Worm (Caenorhabditis elegans): ENCODE results near the gene K01C8.2.

The K01C8.2 gene

ce11 chrII:8269351-8269750, at the start of gene K01C8.2:
Gene K01C8.2 (minus strand): TSS chrII:8269451.
- TF ChIP-seq ama-1 (optimal IDR thresholded peaks at IDR 0.05) (no peak), ama-1 (GFP tag; optimal IDR thresholded peaks at IDR 0.05) (no peak), K11D2.4 (GFP tag; IDR thresholded peaks at IDR 0.05) (no peak), snpc-1.1 (tag; optimal IDR thresholded peaks at IDR 0.05; ENCODE audit: insufficient read depth) (no peak), madf-10 (tag; optimal IDR thresholded peaks at IDR 0.05) (no peak), ztf-6 (GFP tag; IDR thresholded peaks at IDR 0.05) (no peak), madf-6 (GFP tag; IDR thresholded peaks at IDR 0.05) (no peak), tbp1 (GFP tag; optimal IDR thresholded peaks at IDR 0.05) (no peak)

- TF ChIP-seq nhr-27 (tag; optimal IDR thresholded peaks at IDR 0.05) (no peak), xnd-1 (tag; optimal IDR thresholded peaks at IDR 0.05) (no peak), Y95B8A.8 (GFP tag; IDR thresholded peaks at IDR 0.05) (no peak), nhr-179 (tag; optimal IDR thresholded peaks at IDR 0.05) (no peak), ceh-58 (GFP tag; IDR thresholded peaks at IDR 0.05) (no peak), ekl-4 (GFP tag; IDR thresholded peaks at IDR 0.05) (no peak), cebp-2 (GFP tag; IDR thresholded peaks at IDR 0.05) (no peak), nhr-80 (tag; optimal IDR thresholded peaks at IDR 0.05) (no peak), F57C9.4 (tag; optimal IDR thresholded peaks at IDR 0.05) (no peak), ama-1 (optimal IDR thresholded peaks at IDR 0.05) (no peak), ama-1 (GFP tag; optimal IDR thresholded peaks at IDR 0.05) (no peak), snpc-3.4 (tag; optimal IDR thresholded peaks at IDR 0.05) (no peak), Y79H2A.3 (GFP tag; conservative IDR thresholded peaks at IDR 0.05) (no peak), dpff-1 (tag; optimal IDR thresholded peaks at IDR 0.05) (no peak), him-1 (tag; optimal IDR thresholded peaks at IDR 0.05) (no peak), Y53F4B.3 (GFP tag; IDR thresholded peaks at IDR 0.05) (no peak), F57A8.1 (GFP tag; optimal IDR thresholded peaks at IDR 0.05) (no peak), unc-62 (GFP tag; optimal IDR thresholded peaks at IDR 0.05) (no peak), ztf-28 (GFP tag; IDR thresholded peaks at IDR 0.05) (no peak), repo-1 (tag; optimal IDR thresholded peaks at IDR 0.05) (no peak)
These were observed 47.5 kb upstream of the K01C8.2 start for ce11 chrII:8316701-8317100.

- TF ChIP-seq efl-1 (GFP tag; optimal IDR thresholded peaks at IDR 0.05) (no peak), madf-8 (GFP tag; conservative IDR thresholded peaks at IDR 0.05) (no peak), snpc-4 (GFP tag; optimal IDR thresholded peaks at IDR 0.05) (no peak), snpc-4 (tag; optimal IDR thresholded peaks at IDR 0.05) (no peak), zim-3 (tag; optimal IDR thresholded peaks at IDR 0.05) (no peak), pbrm-1 (GFP tag; IDR thresholded peaks at IDR 0.05) (no peak), ceh-100 (GFP tag; IDR thresholded peaks at IDR 0.05) (no peak)
These were observed 45.5 kb upstream of the K01C8.2 start for ce11 chrII:8314768-8315167.

- TF ChIP-seq egl-18 (GFP tag; IDR thresholded peaks at IDR 0.05) (no peak), hlh-12 (tag; optimal IDR thresholded peaks at IDR 0.05) (no peak), hmg-1.2 (GFP tag; IDR thresholded peaks at IDR 0.05) (no peak)
These were observed 42.8 kb upstream of the K01C8.2 start for ce11 chrII:8312012-8312411.

ce11 chrII:8311484-8311883, 42.2 kb upstream of the K01C8.2 start:
- TF ChIP-seq mes-4 (tag; optimal IDR thresholded peaks at IDR 0.05) (no peak), F23B12.7 (tag; optimal IDR thresholded peaks at IDR 0.05; ENCODE audit: insufficient read depth) (no peak), B0261.1 (tag; optimal IDR thresholded peaks at IDR 0.05) (no peak), sptf-2 (GFP tag; optimal IDR thresholded peaks at IDR 0.05) (no peak), mcd-1 (GFP tag; IDR thresholded peaks at IDR 0.05) (no peak), cebp-2 (GFP tag; IDR thresholded peaks at IDR 0.05) (no peak), Y53F4B.3 (GFP tag; IDR thresholded peaks at IDR 0.05) (no peak), egrh-3 (GFP tag; IDR thresholded peaks at IDR 0.05) (no peak), hmg-1.2 (GFP tag; IDR thresholded peaks at IDR 0.05) (no peak), ZK185.1 (tag; optimal IDR thresholded peaks at IDR 0.05; ENCODE audit: poor library complexity, severe bottlenecking) (no peak), lag-1 (GFP tag; IDR thresholded peaks at IDR 0.05) (no peak), efl-1 (GFP tag; optimal IDR thresholded peaks at IDR 0.05) (no peak), F33H1.4 (GFP tag; IDR thresholded peaks at IDR 0.05) (no peak), ceh-27 (GFP tag; optimal IDR thresholded peaks at IDR 0.05) (no peak)

Data from whole organism, young adult.